Worm (Caenorhabditis elegans) whole organism, early embryonic: ENCODE results near the gene pptr-2.
A peak's percentile ranks its signal among the peaks of the same experiment; 100 is the strongest.

Source experiments
- B0310.2 ChIP-seq: sonication (generic microtip); optimal IDR thresholded peaks from 2 replicates; lab custom pipeline; 2016; ENCODE audit warnings: mild to moderate bottlenecking, missing genetic modification characterization, missing compliant biosample characterization
- F13C5.2 ChIP-seq: sonication (generic microtip); optimal IDR thresholded peaks from 2 replicates; lab custom pipeline; 2017; ENCODE audit warnings: mild to moderate bottlenecking, missing genetic modification characterization, inconsistent platforms, missing compliant biosample characterization
- aly-1 ChIP-seq: sonication (generic microtip); optimal IDR thresholded peaks from 2 replicates; lab custom pipeline; 2016; ENCODE audit warnings: missing genetic modification characterization, missing compliant biosample characterization
- ama-1 ChIP-seq: fragments of 150-350 bp; optimal IDR thresholded peaks from 2 replicates; lab custom pipeline; 2014
- ceh-13 ChIP-seq: fragments of 200-800 bp; sonication (Bioruptor generic); optimal IDR thresholded peaks from 2 replicates; lab custom pipeline; 2018; ENCODE audit warnings: mild to moderate bottlenecking, missing genetic modification characterization, missing compliant biosample characterization
- ceh-36 ChIP-seq: sonication (generic microtip); optimal IDR thresholded peaks from 2 replicates; lab custom pipeline; 2016; ENCODE audit warnings: missing genetic modification characterization, inconsistent platforms, missing compliant biosample characterization
- ets-7 ChIP-seq: sonication (generic microtip); optimal IDR thresholded peaks from 2 replicates; lab custom pipeline; 2016; ENCODE audit warnings: missing genotype, missing genetic modification characterization, missing compliant biosample characterization
- flt-1 ChIP-seq: fragments of 200-800 bp; sonication (Bioruptor generic); IDR thresholded peaks from 2 replicates; pipeline ENCODE4 v1.3.6; 2022; ENCODE audit warnings: missing genetic modification characterization, missing compliant biosample characterization
- hmbx-1 ChIP-seq: sonication (generic microtip); optimal IDR thresholded peaks from 2 replicates; lab custom pipeline; 2016; ENCODE audit warnings: mild to moderate bottlenecking, missing genetic modification characterization, missing compliant biosample characterization
- hmg-4 ChIP-seq: fragments of 200-800 bp; sonication (Bioruptor generic); optimal IDR thresholded peaks from 2 replicates; lab custom pipeline; 2018; ENCODE audit warnings: mild to moderate bottlenecking, missing genetic modification characterization, missing compliant biosample characterization
- hnd-1 ChIP-seq: sonication (generic microtip); optimal IDR thresholded peaks from 2 replicates; lab custom pipeline; 2016; ENCODE audit warnings: missing genetic modification characterization, missing compliant biosample characterization
- pes-1 ChIP-seq: fragments of 200-800 bp; sonication (Bioruptor generic); IDR thresholded peaks from 2 replicates; pipeline ENCODE4 v1.3.6; 2022; ENCODE audit warnings: missing genetic modification reagents, missing genetic modification characterization, missing compliant biosample characterization
- scrt-1 ChIP-seq: fragments of 200-800 bp; sonication (Bioruptor generic); IDR thresholded peaks from 2 replicates; pipeline ENCODE4 v1.3.6; 2022; ENCODE audit warnings: missing genetic modification characterization, missing compliant biosample characterization
- sea-1 ChIP-seq: fragments of 200-800 bp; sonication (Bioruptor generic); conservative IDR thresholded peaks from 2 replicates; pipeline ENCODE4 v1.3.6; 2022; ENCODE audit warnings: missing genetic modification characterization, missing compliant biosample characterization
- tbx-11 ChIP-seq: fragments of 200-800 bp; sonication (Bioruptor generic); IDR thresholded peaks from 2 replicates; pipeline ENCODE4 v1.3.6; 2022; ENCODE audit warnings: missing genetic modification characterization, missing compliant biosample characterization
- tbx-37 ChIP-seq: fragments of 200-800 bp; sonication (Bioruptor generic); conservative IDR thresholded peaks from 2 replicates; pipeline ENCODE4 v1.3.6; 2022; ENCODE audit warnings: missing genetic modification reagents, missing genetic modification characterization, missing compliant biosample characterization
- tra-4 ChIP-seq: sonication (generic microtip); optimal IDR thresholded peaks from 2 replicates; lab custom pipeline; 2017; ENCODE audit warnings: missing genetic modification characterization, missing compliant biosample characterization

The pptr-2 gene

DNA sequence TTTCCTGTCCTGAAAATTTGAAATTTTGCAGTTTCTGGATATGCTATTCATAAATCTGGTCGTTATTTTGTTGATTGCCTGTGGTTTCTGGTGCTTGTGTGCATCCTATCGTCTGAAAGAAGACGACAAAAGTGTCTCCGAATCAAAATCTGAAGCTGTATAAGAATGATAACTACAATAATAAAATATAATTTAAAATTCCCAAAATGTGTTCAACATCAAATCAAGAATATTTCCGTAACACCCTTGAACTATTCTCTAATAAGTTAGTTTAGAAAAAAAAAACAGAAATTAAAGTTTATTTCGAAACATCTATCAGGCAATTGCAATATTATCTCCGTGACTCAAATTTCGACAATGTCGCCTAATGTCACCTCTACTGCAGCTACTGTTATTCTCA, 5.7 kb upstream of the pptr-2 start, which contains the start of gene C45B11.8:
TSS of gene C45B11.8 (plus strand) at position 301 of the 400 bp plus-strand sequence.
- no peak for TF ChIP-seq hmbx-1 (tag; lab: Kevin White, UChicago)
- TF ChIP-seq hnd-1 (tag; lab: Kevin White, UChicago) = no peak
- TF ChIP-seq ama-1 = no peak
- TF ChIP-seq B0310.2 (tag; lab: Kevin White, UChicago) = no peak
- no peak for TF ChIP-seq tbx-11 (GFP tag; lab: Robert Waterston, UW)
- TF ChIP-seq scrt-1 (GFP tag; lab: Robert Waterston, UW) = no peak
- TF ChIP-seq ceh-36 = no peak
- no peak for TF ChIP-seq aly-1
- no peak for TF ChIP-seq F13C5.2
- no peak for TF ChIP-seq sea-1 (GFP tag; lab: Robert Waterston, UW)
- TF ChIP-seq ets-7 (tag; lab: Kevin White, UChicago) = no peak
- no peak for TF ChIP-seq pes-1 (GFP tag; lab: Robert Waterston, UW)
- no peak for TF ChIP-seq tra-4 (tag; lab: Kevin White, UChicago)
- no peak for TF ChIP-seq flt-1 (GFP tag; lab: Robert Waterston, UW)
- TF ChIP-seq tbx-37 (GFP tag; lab: Robert Waterston, UW) = no peak
- TF ChIP-seq ceh-13 (GFP tag; lab: Kevin White, UChicago) = no peak
- TF ChIP-seq hmg-4 (GFP tag; lab: Kevin White, UChicago) = no peak

DNA sequence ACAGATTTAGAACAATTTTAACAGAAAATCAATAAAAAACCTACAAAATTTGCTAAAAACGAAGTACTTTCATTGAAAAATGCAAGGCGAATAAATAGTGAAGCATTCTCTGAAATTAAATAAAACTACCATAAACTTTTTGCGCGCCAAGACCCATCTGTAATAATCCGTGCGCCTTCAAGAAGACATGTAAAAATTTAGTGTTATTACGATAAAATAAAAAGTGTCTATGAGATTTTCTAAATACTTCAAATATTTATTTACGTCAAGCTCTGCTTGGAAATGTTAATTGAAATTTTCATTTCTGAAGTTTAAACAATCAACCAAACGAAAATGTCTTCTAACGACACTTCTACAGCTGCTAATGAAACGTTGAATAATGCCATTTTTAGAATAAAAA, 5.3 kb upstream of the pptr-2 start, which contains the start of gene C45B11.9:
TSS of gene C45B11.9 (plus strand) at position 301 of the 400 bp plus-strand sequence.
- TF ChIP-seq scrt-1 (GFP tag; lab: Robert Waterston, UW) (no peak), ama-1 (no peak), ceh-36 (no peak), tra-4 (tag; lab: Kevin White, UChicago) (no peak), hmg-4 (GFP tag; lab: Kevin White, UChicago) (no peak), B0310.2 (tag; lab: Kevin White, UChicago) (no peak), tbx-11 (GFP tag; lab: Robert Waterston, UW) (no peak), ets-7 (tag; lab: Kevin White, UChicago) (no peak), hnd-1 (tag; lab: Kevin White, UChicago) (no peak), sea-1 (GFP tag; lab: Robert Waterston, UW) (no peak), tbx-37 (GFP tag; lab: Robert Waterston, UW) (no peak), aly-1 (no peak), hmbx-1 (tag; lab: Kevin White, UChicago) (no peak), pes-1 (GFP tag; lab: Robert Waterston, UW) (no peak), ceh-13 (GFP tag; lab: Kevin White, UChicago) (no peak), flt-1 (GFP tag; lab: Robert Waterston, UW) (no peak), F13C5.2 (no peak)

DNA sequence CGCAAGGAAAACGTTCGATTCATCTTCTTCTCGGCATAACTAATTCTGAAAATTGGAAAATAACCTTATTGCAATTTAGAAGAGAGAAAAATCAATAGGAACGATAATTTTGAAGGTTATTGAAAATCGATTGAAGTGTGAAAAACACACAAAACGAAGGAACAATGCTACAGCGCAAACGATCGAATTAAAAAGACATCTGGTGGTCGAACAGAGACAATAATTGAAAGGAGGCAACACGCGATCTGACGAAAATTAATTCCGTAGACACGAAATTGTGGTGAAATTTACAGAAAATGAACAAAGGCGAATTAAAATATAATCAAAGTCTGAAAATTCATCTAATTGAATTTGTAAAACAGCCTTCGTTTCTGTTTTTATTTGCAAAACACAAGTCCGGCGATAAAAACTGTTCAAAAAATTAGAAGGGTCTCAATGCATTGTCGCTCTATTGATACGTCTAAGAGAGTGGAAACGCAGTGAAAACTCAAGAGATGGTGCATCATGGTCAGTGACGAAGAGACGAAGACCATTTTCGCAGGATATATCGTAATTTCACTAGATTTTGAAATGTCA, 4.7 kb upstream of the pptr-2 start, which contains the start of gene pak-2:
TSS of gene pak-2 (minus strand) at position 51 of the 576 bp plus-strand sequence.
- no peak for TF ChIP-seq scrt-1 (GFP tag; lab: Robert Waterston, UW)
- TF ChIP-seq ets-7 (tag; lab: Kevin White, UChicago) = peak; percentile 74
- TF ChIP-seq ceh-36 = no peak
- TF ChIP-seq sea-1 (GFP tag; lab: Robert Waterston, UW) = no peak
- no peak for TF ChIP-seq aly-1
- TF ChIP-seq pes-1 (GFP tag; lab: Robert Waterston, UW) = no peak
- peak; percentile 38 for TF ChIP-seq B0310.2 (tag; lab: Kevin White, UChicago)
- TF ChIP-seq hmg-4 (GFP tag; lab: Kevin White, UChicago) = no peak
- TF ChIP-seq hmbx-1 (tag; lab: Kevin White, UChicago) = no peak
- TF ChIP-seq tbx-37 (GFP tag; lab: Robert Waterston, UW) = 0 out of 2 replicates have a peak, but pooled peaks have one; percentile 22
- TF ChIP-seq ama-1 = no peak
- TF ChIP-seq tra-4 (tag; lab: Kevin White, UChicago) = no peak
- TF ChIP-seq tbx-11 (GFP tag; lab: Robert Waterston, UW) = no peak
- TF ChIP-seq ceh-13 (GFP tag; lab: Kevin White, UChicago) = peak; percentile 25
- TF ChIP-seq hnd-1 (tag; lab: Kevin White, UChicago) = peak; percentile 25
- peak; percentile 82 for TF ChIP-seq F13C5.2
- TF ChIP-seq flt-1 (GFP tag; lab: Robert Waterston, UW) = no peak

DNA sequence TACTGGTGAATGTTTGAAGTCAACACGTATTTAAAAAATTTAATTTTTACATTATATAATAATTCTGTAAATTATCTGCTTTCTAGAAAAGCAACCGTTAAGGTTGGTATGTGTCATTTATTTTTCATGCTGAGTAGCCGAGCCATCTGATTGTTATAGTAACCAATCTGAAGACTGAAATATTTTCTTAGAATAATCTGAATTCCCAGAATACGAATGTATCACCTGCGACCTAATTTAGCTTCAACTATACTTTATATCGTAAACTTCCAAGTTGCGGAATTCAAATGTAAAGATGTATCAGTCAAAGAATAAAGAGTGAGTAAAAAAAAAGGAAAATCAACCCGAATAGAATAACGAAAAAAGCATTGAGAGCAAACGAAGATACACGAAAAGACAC, 1.5 kb downstream of the pptr-2 start:
- TF ChIP-seq hmg-4 (GFP tag; lab: Kevin White, UChicago) = no peak
- TF ChIP-seq pes-1 (GFP tag; lab: Robert Waterston, UW) = no peak
- no peak for TF ChIP-seq tbx-11 (GFP tag; lab: Robert Waterston, UW)
- TF ChIP-seq sea-1 (GFP tag; lab: Robert Waterston, UW) = no peak
- no peak for TF ChIP-seq hnd-1 (tag; lab: Kevin White, UChicago)
- no peak for TF ChIP-seq tra-4 (tag; lab: Kevin White, UChicago)
- TF ChIP-seq hmbx-1 (tag; lab: Kevin White, UChicago) = no peak
- TF ChIP-seq F13C5.2 = no peak
- no peak for TF ChIP-seq B0310.2 (tag; lab: Kevin White, UChicago)
- TF ChIP-seq ets-7 (tag; lab: Kevin White, UChicago) = no peak
- no peak for TF ChIP-seq ama-1
- no peak for TF ChIP-seq flt-1 (GFP tag; lab: Robert Waterston, UW)
- TF ChIP-seq aly-1 = no peak
- TF ChIP-seq scrt-1 (GFP tag; lab: Robert Waterston, UW) = no peak
- no peak for TF ChIP-seq ceh-36
- no peak for TF ChIP-seq tbx-37 (GFP tag; lab: Robert Waterston, UW)

DNA sequence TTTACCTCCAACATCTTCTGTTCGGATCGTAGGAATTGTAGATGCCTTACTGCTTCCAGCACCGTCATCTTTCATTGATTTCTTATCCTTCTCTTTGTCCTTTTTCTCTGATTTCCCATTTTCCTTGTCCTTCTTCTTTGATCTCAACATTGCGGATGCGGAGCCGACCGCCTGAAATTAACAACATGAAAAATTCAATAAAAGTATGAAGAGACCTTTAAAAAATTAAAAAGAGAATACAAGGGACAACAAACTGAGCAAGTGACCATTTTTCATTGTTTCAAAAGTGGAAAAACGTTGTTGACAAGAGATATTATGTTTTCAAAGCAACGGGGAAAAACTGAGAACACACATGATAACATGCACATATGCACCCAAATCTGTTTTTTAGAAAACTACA, 4.1 kb downstream of the pptr-2 start:
- TF ChIP-seq pes-1 (GFP tag; lab: Robert Waterston, UW) (no peak), sea-1 (GFP tag; lab: Robert Waterston, UW) (no peak), tbx-37 (GFP tag; lab: Robert Waterston, UW) (no peak), B0310.2 (tag; lab: Kevin White, UChicago) (no peak), tbx-11 (GFP tag; lab: Robert Waterston, UW) (no peak), hmbx-1 (tag; lab: Kevin White, UChicago) (no peak), ceh-36 (no peak), F13C5.2 (no peak), ets-7 (tag; lab: Kevin White, UChicago) (no peak), flt-1 (GFP tag; lab: Robert Waterston, UW) (no peak), aly-1 (no peak), ama-1 (no peak)

DNA sequence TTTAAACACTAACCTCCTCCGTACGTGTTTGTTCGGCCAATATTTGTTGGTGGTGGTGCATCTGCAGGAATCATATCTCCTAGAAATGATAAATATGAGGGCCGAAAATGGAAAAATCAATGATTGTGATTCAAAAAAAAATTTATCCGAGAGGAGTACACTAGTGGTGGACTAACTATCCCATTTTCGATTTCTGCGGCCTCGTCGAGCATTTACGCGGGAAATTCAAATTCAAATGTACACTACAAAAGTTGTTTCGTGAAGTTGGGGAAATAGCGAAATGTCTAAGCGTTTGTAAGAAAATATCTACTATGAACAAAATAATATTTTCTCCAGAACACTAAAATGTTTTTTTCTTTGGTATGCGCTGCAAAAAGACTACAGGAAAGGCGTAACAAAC, 5.4 kb downstream of the pptr-2 start:
- TF ChIP-seq tbx-37 (GFP tag; lab: Robert Waterston, UW) (peak; percentile 83), F13C5.2 (peak; percentile 21), sea-1 (GFP tag; lab: Robert Waterston, UW) (no peak), hnd-1 (tag; lab: Kevin White, UChicago) (peak; percentile 13), hmg-4 (GFP tag; lab: Kevin White, UChicago) (no peak), aly-1 (no peak), pes-1 (GFP tag; lab: Robert Waterston, UW) (no peak), ama-1 (no peak), ets-7 (tag; lab: Kevin White, UChicago) (peak; percentile 23)
